Worm (Caenorhabditis elegans) whole organism, L4 larva: ENCODE measurements around the gene K08D10.10.

Experiments used
- F10B5.3 ChIP-seq: sonication (generic microtip); optimal IDR thresholded peaks from 2 replicates; lab custom pipeline; 2016; ENCODE audit warnings: mild to moderate bottlenecking, missing genetic modification characterization, missing compliant biosample characterization
- F37D6.2 ChIP-seq: sonication (generic microtip); optimal IDR thresholded peaks from 2 replicates; lab custom pipeline; 2016; ENCODE audit warnings: mild to moderate bottlenecking, missing genetic modification characterization, missing compliant biosample characterization
- Y105C5A.15 ChIP-seq: fragments of 200-800 bp; sonication (Bioruptor generic); IDR thresholded peaks from 2 replicates; pipeline ENCODE4 v1.3.6; 2022; ENCODE audit warnings: missing genetic modification characterization, missing compliant biosample characterization
- Y48G9A.11 ChIP-seq: fragments of 200-800 bp; sonication (Bioruptor generic); IDR thresholded peaks from 2 replicates; pipeline ENCODE4 v1.3.6; 2022; ENCODE audit warnings: missing genetic modification reagents, missing genetic modification characterization, missing compliant biosample characterization
- Y5F2A.4 ChIP-seq: fragments of 200-800 bp; sonication (Bioruptor generic); optimal IDR thresholded peaks from 2 replicates; lab custom pipeline; 2018; ENCODE audit warnings: mild to moderate bottlenecking, missing genetic modification characterization, missing compliant biosample characterization
- ZK546.5 ChIP-seq, 2 experiments: sonication (generic microtip); optimal IDR thresholded peaks; 2 replicates each; lab custom pipeline; 2017; ENCODE audit warnings: missing biosample characterization in 2 of 2, missing genetic modification characterization in 2 of 2
- ama-1 ChIP-seq: fragments of 150-350 bp; optimal IDR thresholded peaks from 2 replicates; lab custom pipeline; 2014; ENCODE audit warnings: inconsistent platforms, mixed read lengths
- arid-1 ChIP-seq: fragments of 200-800 bp; sonication (Bioruptor generic); conservative IDR thresholded peaks from 2 replicates; pipeline ENCODE4 v1.3.6; 2022; ENCODE audit warnings: missing genetic modification reagents, missing genetic modification characterization, missing compliant biosample characterization
- attf-4 ChIP-seq: sonication (generic microtip); optimal IDR thresholded peaks from 3 replicates; lab custom pipeline; 2017; ENCODE audit warnings: missing biosample characterization, missing genetic modification characterization
- ceh-20 ChIP-seq: fragments of 200-800 bp; sonication (Bioruptor generic); IDR thresholded peaks from 2 replicates; pipeline ENCODE4 v1.3.6; 2022; ENCODE audit warnings: missing genetic modification reagents, missing genetic modification characterization, missing compliant biosample characterization
- ceh-28 ChIP-seq: fragments of 150-350 bp; optimal IDR thresholded peaks from 2 replicates; lab custom pipeline; 2014; ENCODE audit warnings: missing biosample characterization, missing genetic modification reagents, missing genetic modification characterization
- ceh-32 ChIP-seq: sonication (generic microtip); optimal IDR thresholded peaks from 2 replicates; lab custom pipeline; 2016; ENCODE audit warnings: mild to moderate bottlenecking, missing genetic modification characterization, missing compliant biosample characterization; ENCODE audit not compliant: poor library complexity
- ceh-82 ChIP-seq: sonication (generic microtip); optimal IDR thresholded peaks from 2 replicates; lab custom pipeline; 2017; ENCODE audit warnings: missing biosample characterization, missing genetic modification characterization
- cey-2 ChIP-seq: sonication (generic microtip); optimal IDR thresholded peaks from 3 replicates; lab custom pipeline; 2017; ENCODE audit warnings: missing genetic modification characterization, mild to moderate bottlenecking, missing compliant biosample characterization, antibody characterized with exemption, borderline replicate concordance; ENCODE audit not compliant: insufficient read depth
- dmd-8 ChIP-seq: fragments of 200-800 bp; sonication (Bioruptor generic); IDR thresholded peaks from 2 replicates; pipeline ENCODE4 v1.3.6; 2022; ENCODE audit warnings: missing genetic modification characterization, missing compliant biosample characterization
- dmd-9 ChIP-seq: fragments of 200-800 bp; sonication (Bioruptor generic); IDR thresholded peaks from 2 replicates; pipeline ENCODE4 v1.3.6; 2022; ENCODE audit warnings: missing genetic modification reagents, missing genetic modification characterization, missing compliant biosample characterization
- duxl-1 ChIP-seq: sonication (generic microtip); optimal IDR thresholded peaks from 2 replicates; lab custom pipeline; 2016; ENCODE audit warnings: mild to moderate bottlenecking, missing genetic modification characterization, moderate library complexity, missing compliant biosample characterization; ENCODE audit not compliant: poor library complexity
- egl-27 ChIP-seq: sonication (generic microtip); optimal IDR thresholded peaks from 3 replicates; lab custom pipeline; 2017; ENCODE audit warnings: missing biosample characterization, missing genetic modification reagents, missing genetic modification characterization
- gei-8 ChIP-seq: fragments of 200-800 bp; sonication (Bioruptor generic); optimal IDR thresholded peaks from 2 replicates; lab custom pipeline; 2018; ENCODE audit warnings: mild to moderate bottlenecking, missing genetic modification characterization, missing compliant biosample characterization
- hlh-11 ChIP-seq: fragments of 200-800 bp; sonication (Bioruptor generic); optimal IDR thresholded peaks from 2 replicates; lab custom pipeline; 2018; ENCODE audit warnings: mild to moderate bottlenecking, missing genetic modification characterization, missing compliant biosample characterization
- lin-1 ChIP-seq: fragments of 200-800 bp; sonication (Bioruptor generic); IDR thresholded peaks from 2 replicates; pipeline ENCODE4 v1.3.6; 2022; ENCODE audit warnings: missing genetic modification reagents, missing genetic modification characterization, missing compliant biosample characterization
- lin-15B ChIP-seq: fragments of 150-350 bp; sonication (generic microtip); optimal IDR thresholded peaks from 3 replicates; lab custom pipeline; 2014; ENCODE audit warnings: missing biosample characterization, missing genetic modification characterization
- lin-29 ChIP-seq: fragments of 200-800 bp; sonication (Bioruptor generic); IDR thresholded peaks from 2 replicates; pipeline ENCODE4 v1.3.6; 2022; ENCODE audit warnings: missing genetic modification reagents, missing genetic modification characterization, missing compliant biosample characterization
- mep-1 ChIP-seq: fragments of 150-350 bp; sonication (generic microtip); optimal IDR thresholded peaks from 3 replicates; lab custom pipeline; 2014; ENCODE audit warnings: missing biosample characterization, missing genetic modification characterization
- nhr-102 ChIP-seq: sonication (generic microtip); optimal IDR thresholded peaks from 2 replicates; lab custom pipeline; 2016; ENCODE audit warnings: mild to moderate bottlenecking, missing genetic modification characterization, moderate library complexity, missing compliant biosample characterization
- nhr-28 ChIP-seq: fragments of 150-350 bp; optimal IDR thresholded peaks from 2 replicates; lab custom pipeline; 2014; ENCODE audit warnings: missing biosample characterization, missing genetic modification characterization
- nhr-41 ChIP-seq: fragments of 200-800 bp; sonication (Bioruptor generic); IDR thresholded peaks from 2 replicates; pipeline ENCODE4 v1.3.6; 2022; ENCODE audit warnings: missing genetic modification reagents, missing genetic modification characterization, missing compliant biosample characterization
- nhr-6 ChIP-seq: fragments of 150-350 bp; optimal IDR thresholded peaks from 2 replicates; lab custom pipeline; 2014; ENCODE audit warnings: missing biosample characterization, missing genetic modification characterization
- pha-4 ChIP-seq, 2 experiments: fragments of 150-350 bp in 1 of 2; fragments of 200-800 bp in 1 of 2; sonication (Bioruptor generic) in 1 of 2; IDR thresholded peaks in 1 of 2; optimal IDR thresholded peaks in 1 of 2; 2 replicates each; pipeline versions ENCODE4 v1.3.6 to Lab custom; 2014 to 2022; ENCODE audit warnings: missing genetic modification characterization in 2 of 2, missing genetic modification reagents in 2 of 2, missing biosample characterization in 1 of 2, missing compliant biosample characterization in 1 of 2
- rbr-2 ChIP-seq: sonication (generic microtip); optimal IDR thresholded peaks from 2 replicates; lab custom pipeline; 2016; ENCODE audit warnings: missing genotype, missing genetic modification characterization, missing compliant biosample characterization
- saeg-2 ChIP-seq: fragments of 200-800 bp; sonication (Bioruptor generic); IDR thresholded peaks from 2 replicates; pipeline ENCODE4 v1.3.6; 2022; ENCODE audit warnings: missing genetic modification reagents, missing genetic modification characterization, missing compliant biosample characterization
- snpc-1.2 ChIP-seq: fragments of 200-800 bp; sonication (Bioruptor generic); IDR thresholded peaks from 2 replicates; pipeline ENCODE4 v1.3.6; 2022; ENCODE audit warnings: missing genetic modification reagents, missing genetic modification characterization, missing compliant biosample characterization
- spr-1 ChIP-seq: sonication (generic microtip); optimal IDR thresholded peaks from 2 replicates; lab custom pipeline; 2016; ENCODE audit warnings: mild to moderate bottlenecking, missing genetic modification characterization, missing compliant biosample characterization
- spr-3 ChIP-seq: fragments of 200-800 bp; sonication (Bioruptor generic); optimal IDR thresholded peaks from 2 replicates; lab custom pipeline; 2018; ENCODE audit warnings: mild to moderate bottlenecking, missing genetic modification characterization, missing compliant biosample characterization
- unc-130 ChIP-seq: sonication (generic microtip); optimal IDR thresholded peaks from 2 replicates; lab custom pipeline; 2016; ENCODE audit warnings: missing genetic modification reagents, missing genetic modification characterization, missing compliant biosample characterization
- unc-39 ChIP-seq: sonication (generic microtip); optimal IDR thresholded peaks from 2 replicates; lab custom pipeline; 2017; ENCODE audit warnings: missing biosample characterization, missing genetic modification characterization
- unc-62 ChIP-seq, 3 experiments: fragments of 150-350 bp in 1 of 3; sonication (generic microtip); optimal IDR thresholded peaks in 2 of 3; peaks in 1 of 3; 1 replicate in 1 of 3; 2 replicates in 2 of 3; lab custom pipeline; 2014 to 2017; ENCODE audit warnings: missing biosample characterization in 3 of 3, missing genetic modification characterization in 3 of 3, missing genetic modification reagents in 3 of 3, missing genotype in 1 of 3
- zag-1 ChIP-seq: fragments of 150-350 bp; optimal IDR thresholded peaks from 2 replicates; lab custom pipeline; 2014; ENCODE audit warnings: missing biosample characterization, missing genetic modification characterization
- zip-2 ChIP-seq: fragments of 150-350 bp; optimal IDR thresholded peaks from 2 replicates; lab custom pipeline; 2014; ENCODE audit warnings: missing biosample characterization, missing genetic modification characterization
- ztf-7 ChIP-seq: fragments of 150-350 bp; optimal IDR thresholded peaks from 2 replicates; lab custom pipeline; 2014; ENCODE audit warnings: missing biosample characterization, missing genetic modification characterization

K08D10.10 gene

DNA sequence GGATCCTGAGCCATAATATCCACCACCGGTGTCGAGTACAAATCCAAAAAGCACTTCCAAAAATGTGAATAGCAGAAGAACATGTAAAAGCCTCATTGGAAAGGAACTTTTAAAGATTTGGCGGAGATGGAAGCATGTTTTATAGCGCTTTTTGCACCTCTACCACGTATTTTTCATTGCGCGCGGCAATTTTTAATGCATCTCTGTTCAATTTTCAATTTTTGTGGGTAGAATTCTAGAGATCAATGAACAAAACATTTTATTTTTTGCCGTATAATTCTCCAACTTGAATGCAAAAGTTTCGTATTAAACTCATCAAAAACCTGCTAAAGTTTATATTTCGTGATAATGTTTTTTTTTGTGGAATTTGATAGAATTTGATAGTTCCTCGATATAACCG lies 14.6 kb upstream of the K08D10.10 start, which contains the start of gene F49F1.9:
Gene F49F1.9, minus strand, starts transcription at position 101 of the 400 bp plus-strand sequence.
- TF ChIP-seq ceh-28 (tag; lab: Kevin White, UChicago) (no peak), nhr-6 (tag; lab: Kevin White, UChicago) (no peak), gei-8 (GFP tag; lab: Kevin White, UChicago) (no peak), spr-1 (tag; lab: Kevin White, UChicago) (no peak), F37D6.2 (no peak), unc-130 (GFP tag; lab: Kevin White, UChicago) (no peak), duxl-1 (tag; lab: Kevin White, UChicago) (no peak), ceh-32 (tag; lab: Kevin White, UChicago) (no peak), rbr-2 (tag; lab: Kevin White, UChicago) (no peak), lin-29 (GFP tag; lab: Robert Waterston, UW) (no peak), pha-4 (GFP tag; IDR thresholded peaks at IDR 0.05; lab: Robert Waterston, UW) (no peak), pha-4 (tag; optimal IDR thresholded peaks at IDR 0.05; lab: Kevin White, UChicago) (no peak), dmd-9 (GFP tag; lab: Robert Waterston, UW) (no peak), lin-1 (no peak), ztf-7 (tag; lab: Kevin White, UChicago) (no peak), nhr-102 (tag; lab: Kevin White, UChicago) (no peak), mep-1 (tag; lab: Kevin White, UChicago) (no peak), spr-3 (GFP tag; lab: Kevin White, UChicago) (no peak), Y5F2A.4 (GFP tag; lab: Kevin White, UChicago) (no peak), Y48G9A.11 (GFP tag; lab: Robert Waterston, UW) (no peak), ama-1 (lab: Kevin White, UChicago) (no peak)
- TF ChIP-seq, all 104 proteins: peak for 0

DNA sequence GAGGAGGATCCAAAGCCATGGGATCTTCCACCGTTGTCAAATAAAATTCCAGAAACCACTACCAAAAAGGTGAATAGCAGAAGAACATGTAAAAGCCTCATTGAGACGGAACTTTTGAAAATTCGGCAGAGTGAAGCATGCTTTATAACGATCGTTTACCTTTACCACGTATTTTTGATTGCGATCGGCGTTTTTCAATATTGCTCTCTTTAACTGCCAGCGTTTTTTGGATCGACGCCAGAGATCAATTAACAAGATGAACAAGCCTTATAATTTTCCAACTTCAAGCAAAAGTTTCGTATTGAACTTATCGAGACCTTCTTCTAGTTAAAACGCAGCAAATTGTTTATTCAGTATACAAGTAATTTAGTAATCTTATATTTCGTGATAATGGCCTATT lies 13.0 kb upstream of the K08D10.10 start, which contains the start of gene F49F1.10:
Gene F49F1.10, minus strand, starts transcription at position 101 of the 400 bp plus-strand sequence.
- no peak for TF ChIP-seq spr-1 (tag; lab: Kevin White, UChicago)
- TF ChIP-seq ceh-20 (GFP tag; lab: Robert Waterston, UW): no peak
- TF ChIP-seq egl-27 (tag; lab: Kevin White, UChicago): no peak
- TF ChIP-seq ama-1 (lab: Kevin White, UChicago): no peak
- TF ChIP-seq saeg-2: no peak
- no peak for TF ChIP-seq hlh-11 (tag; lab: Kevin White, UChicago)
- no peak for TF ChIP-seq unc-62 (GFP tag; optimal IDR thresholded peaks at IDR 0.05 in 1 of 2; lab: Kevin White, UChicago)
- no peak for TF ChIP-seq unc-62 (tag; optimal IDR thresholded peaks at IDR 0.05; lab: Kevin White, UChicago)
- TF ChIP-seq zip-2: no peak
- no peak for TF ChIP-seq nhr-28 (tag; lab: Kevin White, UChicago)
- TF ChIP-seq ceh-82: no peak
- no peak for TF ChIP-seq attf-4
- TF ChIP-seq, all 104 proteins: peak for 0

ce11 chrIV:4140265-4140664 lies 11.8 kb upstream of the K08D10.10 start, which contains the start of gene F49F1.18:
Gene F49F1.18, minus strand, starts transcription at chrIV:4140365.
- TF ChIP-seq zag-1 (tag; lab: Kevin White, UChicago) (no peak), ZK546.5 (tag; optimal IDR thresholded peaks at IDR 0.05; lab: Kevin White, UChicago) (no peak), nhr-41 (no peak), unc-39 (tag; lab: Kevin White, UChicago) (no peak), snpc-1.2 (no peak), Y105C5A.15 (no peak), F10B5.3 (no peak), cey-2 (tag; lab: Kevin White, UChicago) (no peak), rbr-2 (tag; lab: Kevin White, UChicago) (no peak), dmd-8 (no peak), egl-27 (tag; lab: Kevin White, UChicago) (no peak), Y5F2A.4 (GFP tag; lab: Kevin White, UChicago) (no peak), ceh-82 (no peak), lin-15B (no peak), saeg-2 (no peak), arid-1 (no peak)
- TF ChIP-seq, all 104 proteins: peak for 0
